Worm (Caenorhabditis elegans) whole organism, L4 larva: ENCODE measurements around the gene pgp-4.

Experiments used
- F37D6.2 ChIP-seq: sonication (generic microtip); optimal IDR thresholded peaks from 2 replicates; lab custom pipeline; 2016; ENCODE audit warnings: mild to moderate bottlenecking, missing genetic modification characterization, missing compliant biosample characterization
- ZK546.5 ChIP-seq, 2 experiments: sonication (generic microtip); optimal IDR thresholded peaks; 2 replicates each; lab custom pipeline; 2017; ENCODE audit warnings: missing biosample characterization in 2 of 2, missing genetic modification characterization in 2 of 2
- aha-1 ChIP-seq: fragments of 150-350 bp; peaks from one replicate; lab custom pipeline; 2014; ENCODE audit warnings: missing biosample characterization, missing genetic modification characterization
- ceh-44 ChIP-seq: fragments of 200-800 bp; sonication (Bioruptor generic); IDR thresholded peaks from 2 replicates; pipeline ENCODE4 v1.3.6; 2022; ENCODE audit warnings: missing genetic modification reagents, missing genetic modification characterization, missing compliant biosample characterization
- ceh-62 ChIP-seq: sonication (generic microtip); optimal IDR thresholded peaks from 2 replicates; lab custom pipeline; 2017; ENCODE audit warnings: missing biosample characterization, missing genetic modification characterization
- ces-1 ChIP-seq: fragments of 150-350 bp; sonication (generic microtip); optimal IDR thresholded peaks from 4 replicates; lab custom pipeline; 2014; ENCODE audit warnings: missing biosample characterization, missing genetic modification reagents, missing genetic modification characterization
- cey-2 ChIP-seq: sonication (generic microtip); optimal IDR thresholded peaks from 3 replicates; lab custom pipeline; 2017; ENCODE audit warnings: missing genetic modification characterization, mild to moderate bottlenecking, missing compliant biosample characterization, antibody characterized with exemption, borderline replicate concordance; ENCODE audit not compliant: insufficient read depth
- ctbp-1 ChIP-seq: fragments of 200-800 bp; sonication (Bioruptor generic); IDR thresholded peaks from 2 replicates; pipeline ENCODE4 v1.3.6; 2022; ENCODE audit warnings: missing genetic modification reagents, missing genetic modification characterization, missing compliant biosample characterization
- daf-12 ChIP-seq: fragments of 150-350 bp; optimal IDR thresholded peaks from 2 replicates; lab custom pipeline; 2014; ENCODE audit warnings: missing biosample characterization, missing genetic modification reagents, missing genetic modification characterization
- daf-8 ChIP-seq: fragments of 200-800 bp; sonication (Bioruptor generic); IDR thresholded peaks from 2 replicates; pipeline ENCODE4 v1.3.6; 2022; ENCODE audit warnings: missing genetic modification characterization, missing compliant biosample characterization
- dmd-9 ChIP-seq: fragments of 200-800 bp; sonication (Bioruptor generic); IDR thresholded peaks from 2 replicates; pipeline ENCODE4 v1.3.6; 2022; ENCODE audit warnings: missing genetic modification reagents, missing genetic modification characterization, missing compliant biosample characterization
- duxl-1 ChIP-seq: sonication (generic microtip); optimal IDR thresholded peaks from 2 replicates; lab custom pipeline; 2016; ENCODE audit warnings: mild to moderate bottlenecking, missing genetic modification characterization, moderate library complexity, missing compliant biosample characterization; ENCODE audit not compliant: poor library complexity
- fkh-10 ChIP-seq: fragments of 150-350 bp; optimal IDR thresholded peaks from 2 replicates; lab custom pipeline; 2014; ENCODE audit warnings: missing biosample characterization, missing genetic modification reagents, missing genetic modification characterization
- hif-1 ChIP-seq, 2 experiments: sonication (generic microtip); optimal IDR thresholded peaks; 2 replicates each; lab custom pipeline; 2016 to 2017; ENCODE audit warnings: missing compliant biosample characterization in 2 of 2, missing genetic modification characterization in 2 of 2, missing genetic modification reagents in 2 of 2, missing genotype in 2 of 2, mild to moderate bottlenecking in 1 of 2
- hlh-11 ChIP-seq: fragments of 200-800 bp; sonication (Bioruptor generic); optimal IDR thresholded peaks from 2 replicates; lab custom pipeline; 2018; ENCODE audit warnings: mild to moderate bottlenecking, missing genetic modification characterization, missing compliant biosample characterization
- hlh-30 ChIP-seq: sonication (generic microtip); optimal IDR thresholded peaks from 2 replicates; lab custom pipeline; 2017; ENCODE audit warnings: antibody characterized with exemption, mild to moderate bottlenecking, missing genetic modification characterization, missing compliant biosample characterization; ENCODE audit not compliant: insufficient read depth
- hmg-1.1 ChIP-seq: fragments of 200-800 bp; sonication (Bioruptor generic); IDR thresholded peaks from 2 replicates; pipeline ENCODE4 v1.3.6; 2022; ENCODE audit warnings: missing genetic modification reagents, missing genetic modification characterization, missing compliant biosample characterization
- lin-38 ChIP-seq: fragments of 200-800 bp; sonication (Bioruptor generic); IDR thresholded peaks from 2 replicates; pipeline ENCODE4 v1.3.6; 2022; ENCODE audit warnings: missing genetic modification reagents, missing genetic modification characterization, missing compliant biosample characterization
- lsy-2 ChIP-seq, 2 experiments: fragments of 150-350 bp in 1 of 2; sonication (generic microtip) in 1 of 2; optimal IDR thresholded peaks; 2 replicates each; lab custom pipeline; 2014 to 2017; ENCODE audit warnings: missing biosample characterization in 2 of 2, missing genetic modification characterization in 2 of 2
- madf-5 ChIP-seq, 2 experiments: fragments of 200-800 bp; sonication (Bioruptor generic); IDR thresholded peaks; 2 replicates each; pipeline ENCODE4 v1.3.6; 2022; ENCODE audit warnings: missing compliant biosample characterization in 2 of 2, missing genetic modification characterization in 2 of 2
- madf-9 ChIP-seq: fragments of 200-800 bp; sonication (Bioruptor generic); conservative IDR thresholded peaks from 2 replicates; pipeline ENCODE4 v1.3.6; 2022; ENCODE audit warnings: missing genetic modification reagents, missing genetic modification characterization, missing compliant biosample characterization
- mdl-1 ChIP-seq, 2 experiments: fragments of 150-350 bp in 1 of 2; sonication (generic microtip) in 1 of 2; optimal IDR thresholded peaks; 2 replicates each; lab custom pipeline; 2014 to 2017; ENCODE audit warnings: missing biosample characterization in 2 of 2, missing genetic modification characterization in 2 of 2
- mdt-29 ChIP-seq: fragments of 200-800 bp; sonication (Bioruptor generic); IDR thresholded peaks from 2 replicates; pipeline ENCODE4 v1.3.6; 2022; ENCODE audit warnings: missing genetic modification reagents, missing genetic modification characterization, missing compliant biosample characterization
- mxl-3 ChIP-seq: fragments of 200-800 bp; sonication (Bioruptor generic); optimal IDR thresholded peaks from 2 replicates; lab custom pipeline; 2018; ENCODE audit warnings: mild to moderate bottlenecking, missing genetic modification characterization, missing compliant biosample characterization
- nhr-237 ChIP-seq: sonication (generic microtip); optimal IDR thresholded peaks from 2 replicates; lab custom pipeline; 2017; ENCODE audit warnings: missing biosample characterization, missing genetic modification characterization
- nhr-6 ChIP-seq: fragments of 150-350 bp; optimal IDR thresholded peaks from 2 replicates; lab custom pipeline; 2014; ENCODE audit warnings: missing biosample characterization, missing genetic modification characterization
- nhr-76 ChIP-seq: fragments of 150-350 bp; optimal IDR thresholded peaks from 2 replicates; lab custom pipeline; 2014; ENCODE audit warnings: missing biosample characterization, missing genetic modification characterization
- pha-4 ChIP-seq, 2 experiments: fragments of 150-350 bp in 1 of 2; fragments of 200-800 bp in 1 of 2; sonication (Bioruptor generic) in 1 of 2; IDR thresholded peaks in 1 of 2; optimal IDR thresholded peaks in 1 of 2; 2 replicates each; pipeline versions ENCODE4 v1.3.6 to Lab custom; 2014 to 2022; ENCODE audit warnings: missing genetic modification characterization in 2 of 2, missing genetic modification reagents in 2 of 2, missing biosample characterization in 1 of 2, missing compliant biosample characterization in 1 of 2
- set-16 ChIP-seq: fragments of 200-800 bp; sonication (Bioruptor generic); IDR thresholded peaks from 2 replicates; pipeline ENCODE4 v1.3.6; 2022; ENCODE audit warnings: missing genetic modification reagents, missing genetic modification characterization, missing compliant biosample characterization
- snpc-1.2 ChIP-seq: fragments of 200-800 bp; sonication (Bioruptor generic); IDR thresholded peaks from 2 replicates; pipeline ENCODE4 v1.3.6; 2022; ENCODE audit warnings: missing genetic modification reagents, missing genetic modification characterization, missing compliant biosample characterization
- spr-1 ChIP-seq: sonication (generic microtip); optimal IDR thresholded peaks from 2 replicates; lab custom pipeline; 2016; ENCODE audit warnings: mild to moderate bottlenecking, missing genetic modification characterization, missing compliant biosample characterization
- tag-97 ChIP-seq: fragments of 200-800 bp; sonication (Bioruptor generic); IDR thresholded peaks from 2 replicates; pipeline ENCODE4 v1.3.6; 2022; ENCODE audit warnings: missing genetic modification characterization, missing compliant biosample characterization
- tra-1 ChIP-seq: fragments of 200-800 bp; sonication (Bioruptor generic); IDR thresholded peaks from 2 replicates; pipeline ENCODE4 v1.3.6; 2022; ENCODE audit warnings: missing genetic modification reagents, missing genetic modification characterization, missing compliant biosample characterization
- unc-62 ChIP-seq, 3 experiments: fragments of 150-350 bp in 1 of 3; sonication (generic microtip); optimal IDR thresholded peaks in 2 of 3; peaks in 1 of 3; 1 replicate in 1 of 3; 2 replicates in 2 of 3; lab custom pipeline; 2014 to 2017; ENCODE audit warnings: missing biosample characterization in 3 of 3, missing genetic modification characterization in 3 of 3, missing genetic modification reagents in 3 of 3, missing genotype in 1 of 3
- zfp-2 ChIP-seq: sonication (generic microtip); optimal IDR thresholded peaks from 2 replicates; lab custom pipeline; 2016; ENCODE audit warnings: mild to moderate bottlenecking, missing genetic modification characterization, missing compliant biosample characterization
- zip-11 ChIP-seq: fragments of 200-800 bp; sonication (Bioruptor generic); IDR thresholded peaks from 2 replicates; pipeline ENCODE4 v1.3.6; 2022; ENCODE audit warnings: missing genetic modification characterization, missing compliant biosample characterization
- zip-2 ChIP-seq: fragments of 150-350 bp; optimal IDR thresholded peaks from 2 replicates; lab custom pipeline; 2014; ENCODE audit warnings: missing biosample characterization, missing genetic modification characterization

The pgp-4 gene

DNA sequence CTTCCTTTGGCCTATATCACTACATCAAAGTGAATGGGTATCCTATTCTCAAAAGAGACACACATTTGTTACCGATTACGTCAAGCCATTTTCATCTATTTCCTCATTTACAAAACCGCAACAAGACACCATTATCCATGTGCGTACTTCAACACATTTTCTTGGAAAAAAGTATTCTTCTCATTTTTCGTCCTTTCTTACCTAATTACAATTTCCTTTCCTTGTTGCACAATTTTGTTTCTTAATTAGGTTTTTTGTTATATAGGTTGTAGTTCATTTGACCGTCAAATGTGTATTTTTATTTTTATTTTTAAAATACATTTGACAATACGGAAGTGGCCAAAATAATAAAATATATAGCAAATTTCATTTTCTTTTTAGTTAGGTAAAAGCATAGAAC, 25.7 kb downstream of the pgp-4 start:
- TF ChIP-seq unc-62 (GFP tag; optimal IDR thresholded peaks at IDR 0.05 in 1 of 2; lab: Kevin White, UChicago) (peak in 1 of 2 experiments; percentile 29), unc-62 (tag; optimal IDR thresholded peaks at IDR 0.05; lab: Kevin White, UChicago) (no peak), hmg-1.1 (GFP tag; lab: Robert Waterston, UW) (no peak), ceh-62 (no peak), ces-1 (GFP tag; lab: Kevin White, UChicago) (peak; percentile 54), lsy-2 (tag; optimal IDR thresholded peaks at IDR 0.05; lab: Kevin White, UChicago) (peak in 1 of 2 experiments; percentile 21)

DNA sequence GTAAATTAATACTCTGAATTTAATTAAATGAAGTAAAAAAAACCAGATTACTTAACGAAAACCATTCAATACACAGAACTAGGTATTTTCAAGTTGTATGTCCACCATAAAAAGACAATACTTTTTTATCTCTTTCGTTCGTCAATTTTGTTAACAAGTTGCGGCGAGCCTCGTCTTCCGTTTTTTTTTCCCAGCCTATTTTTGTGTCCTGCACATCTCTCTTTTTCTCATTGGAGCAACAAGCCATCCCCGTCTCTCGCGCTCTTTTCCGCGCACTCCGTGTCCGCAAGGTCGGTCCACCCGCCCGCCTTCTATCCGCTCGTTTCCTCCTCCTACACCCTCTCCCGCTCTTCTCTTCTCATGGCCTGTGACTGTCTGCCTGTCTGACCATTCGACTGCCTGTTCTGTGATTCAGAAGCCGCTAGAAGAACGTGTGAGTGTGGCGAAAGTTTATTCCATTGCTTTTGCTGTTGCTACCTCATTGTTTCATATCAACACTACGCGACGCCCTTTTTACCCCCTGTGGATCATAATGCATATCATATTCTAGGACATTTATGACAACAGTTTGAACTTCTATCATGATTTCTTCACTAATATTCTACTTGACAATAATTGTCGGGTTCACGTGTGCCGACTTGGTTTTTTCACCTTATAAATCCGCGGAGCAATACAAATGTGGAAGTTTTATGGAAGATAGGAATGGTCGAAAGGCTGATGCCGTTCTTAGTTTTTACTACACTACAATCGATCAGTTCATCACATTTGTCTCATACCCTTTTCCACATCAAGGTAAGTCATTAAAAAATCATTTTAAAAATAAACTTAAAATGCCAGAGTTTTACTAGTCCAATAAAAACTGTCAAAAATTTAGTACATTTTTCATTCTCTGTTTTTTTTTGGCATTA, 27.2 kb downstream of the pgp-4 start, which contains the start of the genes F08B12.11 and prmn-1:
Gene F08B12.11, plus strand, starts transcription at position 521 of the 908 bp plus-strand sequence.
Gene prmn-1, plus strand, starts transcription at position 551 of the 908 bp plus-strand sequence.
- TF ChIP-seq nhr-6 (tag; lab: Kevin White, UChicago) (no peak), unc-62 (GFP tag; optimal IDR thresholded peaks at IDR 0.05 in 1 of 2; lab: Kevin White, UChicago) (peak in 1 of 2 experiments; percentile 96), unc-62 (tag; optimal IDR thresholded peaks at IDR 0.05; lab: Kevin White, UChicago) (no peak), hlh-11 (tag; lab: Kevin White, UChicago) (peak; percentile 26), hlh-30 (tag; lab: Kevin White, UChicago) (peak; percentile 19), ceh-44 (no peak), daf-8 (GFP tag; lab: Robert Waterston, UW) (no peak), pha-4 (GFP tag; IDR thresholded peaks at IDR 0.05; lab: Robert Waterston, UW) (no peak), pha-4 (tag; optimal IDR thresholded peaks at IDR 0.05; lab: Kevin White, UChicago) (no peak), aha-1 (peak; percentile 74), set-16 (GFP tag; lab: Robert Waterston, UW) (peak; percentile 87), mdt-29 (GFP tag; lab: Robert Waterston, UW) (no peak), mxl-3 (peak; percentile 44), cey-2 (tag; lab: Kevin White, UChicago) (no peak), duxl-1 (no peak), tag-97 (0 out of 2 replicates have a peak, but pooled peaks have one; percentile 46), madf-9 (GFP tag; lab: Robert Waterston, UW) (0 out of 2 replicates have a peak, but pooled peaks have one; percentile 56), spr-1 (tag; lab: Kevin White, UChicago) (peak; percentile 7), mdl-1 (tag; optimal IDR thresholded peaks at IDR 0.05; lab: Kevin White, UChicago) (peak in 1 of 2 experiments; percentile 21)

DNA sequence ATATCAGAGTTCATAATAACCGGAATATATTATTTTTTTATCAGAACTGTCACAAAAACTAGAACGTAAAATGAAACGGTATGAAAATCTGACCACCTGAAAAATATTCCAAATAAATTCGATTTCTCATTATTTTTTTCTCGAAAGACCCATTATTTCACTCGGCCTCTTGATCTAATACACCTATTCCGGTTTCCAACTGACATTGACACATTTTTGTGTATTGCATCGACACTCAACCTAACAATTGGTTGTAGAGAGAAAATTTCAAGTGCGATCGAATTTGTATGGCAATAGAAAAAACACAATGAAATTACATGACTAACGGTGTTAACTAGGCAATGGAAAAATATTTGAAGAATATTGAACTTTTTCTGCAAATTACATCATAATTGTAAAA, 28.3 kb downstream of the pgp-4 start:
- no peak for TF ChIP-seq nhr-237 (tag; lab: Kevin White, UChicago)
- no peak for TF ChIP-seq zip-11
- TF ChIP-seq nhr-6 (tag; lab: Kevin White, UChicago): no peak
- no peak for TF ChIP-seq tra-1 (GFP tag; lab: Robert Waterston, UW)
- no peak for TF ChIP-seq zfp-2 (tag; lab: Kevin White, UChicago)
- TF ChIP-seq F37D6.2 (tag; lab: Kevin White, UChicago): no peak
- TF ChIP-seq zip-2: no peak

DNA sequence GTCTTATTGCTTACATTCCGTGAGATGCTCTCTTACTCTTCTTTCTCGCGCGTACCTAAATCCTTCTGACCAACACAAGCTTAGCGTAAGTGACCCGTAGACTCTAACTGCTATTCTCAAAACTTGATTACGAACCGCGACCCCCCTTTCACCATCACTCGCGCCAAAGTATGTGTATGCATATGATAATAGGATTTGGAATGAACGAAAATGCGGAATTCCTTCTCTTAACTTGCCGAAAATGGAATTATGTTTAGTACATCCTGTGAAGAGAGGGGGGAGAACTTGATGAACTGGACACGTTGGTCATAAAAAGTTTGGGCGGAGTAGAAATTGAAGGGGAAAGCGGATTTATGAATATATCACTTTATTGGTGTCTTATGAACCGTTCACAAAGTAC, 29.3 kb downstream of the pgp-4 start:
- no peak for TF ChIP-seq nhr-6 (tag; lab: Kevin White, UChicago)
- TF ChIP-seq zip-11: no peak
- TF ChIP-seq ZK546.5 (tag; optimal IDR thresholded peaks at IDR 0.05; lab: Kevin White, UChicago): no peak
- TF ChIP-seq ces-1 (GFP tag; lab: Kevin White, UChicago): peak; percentile 90
- TF ChIP-seq unc-62 (GFP tag; optimal IDR thresholded peaks at IDR 0.05 in 1 of 2; lab: Kevin White, UChicago): peak in 1 of 2 experiments; percentile 5
- TF ChIP-seq unc-62 (tag; optimal IDR thresholded peaks at IDR 0.05; lab: Kevin White, UChicago): no peak
- no peak for TF ChIP-seq dmd-9 (GFP tag; lab: Robert Waterston, UW)
- TF ChIP-seq F37D6.2 (tag; lab: Kevin White, UChicago): no peak
- peak; percentile 62; the same call in 1 of the 2 replicates for TF ChIP-seq ctbp-1
- TF ChIP-seq nhr-76 (tag; lab: Kevin White, UChicago): no peak
- no peak for TF ChIP-seq daf-12
- TF ChIP-seq lin-38 (GFP tag; lab: Robert Waterston, UW): no peak
- no peak for TF ChIP-seq hif-1 (tag; optimal IDR thresholded peaks at IDR 0.05; lab: Kevin White, UChicago)
- no peak for TF ChIP-seq snpc-1.2 (GFP tag; lab: Robert Waterston, UW)
- TF ChIP-seq fkh-10 (GFP tag; lab: Kevin White, UChicago): peak; percentile 95
- TF ChIP-seq madf-5 (GFP tag; IDR thresholded peaks at IDR 0.05; lab: Robert Waterston, UW): no peak
- TF ChIP-seq, all 104 proteins: peak for 4
